Worm (Caenorhabditis elegans) whole organism, midembryonic: ENCODE results near the gene clec-127.

Source experiments
- med-1 ChIP-seq: sonication (generic microtip); optimal IDR thresholded peaks from 2 replicates; lab custom pipeline; 2017; ENCODE audit warnings: missing genetic modification characterization, mild to moderate bottlenecking, missing compliant biosample characterization, antibody characterized with exemption, missing genetic modification reagents; ENCODE audit not compliant: insufficient read depth
- ref-1 ChIP-seq: fragments of 200-800 bp; sonication (Bioruptor generic); conservative IDR thresholded peaks from 2 replicates; pipeline ENCODE4 v1.3.6; 2022; ENCODE audit warnings: missing genetic modification reagents, missing genetic modification characterization, missing compliant biosample characterization

DNA sequence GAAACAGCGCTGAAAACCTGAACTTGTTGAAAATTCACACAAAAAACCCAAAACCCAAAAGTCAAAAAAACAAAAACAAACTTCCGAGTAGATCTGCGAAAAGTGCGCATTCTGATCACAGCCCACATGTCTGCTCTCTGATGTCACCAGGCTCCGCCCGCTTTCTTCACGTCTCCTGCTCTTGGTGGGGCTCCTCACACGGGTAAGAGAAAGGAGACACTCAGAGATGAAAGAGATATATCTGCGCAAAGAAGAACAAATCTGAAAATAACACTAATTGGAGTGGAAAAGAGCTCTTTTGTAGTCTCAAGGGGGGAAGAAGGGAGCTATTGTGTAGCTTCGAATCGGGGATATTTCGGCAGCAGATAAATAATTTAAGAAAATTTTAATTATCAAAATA lies 40.8 kb downstream of the clec-127 start, which contains the start of gene ncs-6:
- TF ChIP-seq ref-1 (GFP tag; lab: Robert Waterston, UW) (no peak), med-1 (no peak)
